Fruit fly (Drosophila melanogaster): ENCODE results near the gene Deaf1.

The Deaf1 gene

DNA sequence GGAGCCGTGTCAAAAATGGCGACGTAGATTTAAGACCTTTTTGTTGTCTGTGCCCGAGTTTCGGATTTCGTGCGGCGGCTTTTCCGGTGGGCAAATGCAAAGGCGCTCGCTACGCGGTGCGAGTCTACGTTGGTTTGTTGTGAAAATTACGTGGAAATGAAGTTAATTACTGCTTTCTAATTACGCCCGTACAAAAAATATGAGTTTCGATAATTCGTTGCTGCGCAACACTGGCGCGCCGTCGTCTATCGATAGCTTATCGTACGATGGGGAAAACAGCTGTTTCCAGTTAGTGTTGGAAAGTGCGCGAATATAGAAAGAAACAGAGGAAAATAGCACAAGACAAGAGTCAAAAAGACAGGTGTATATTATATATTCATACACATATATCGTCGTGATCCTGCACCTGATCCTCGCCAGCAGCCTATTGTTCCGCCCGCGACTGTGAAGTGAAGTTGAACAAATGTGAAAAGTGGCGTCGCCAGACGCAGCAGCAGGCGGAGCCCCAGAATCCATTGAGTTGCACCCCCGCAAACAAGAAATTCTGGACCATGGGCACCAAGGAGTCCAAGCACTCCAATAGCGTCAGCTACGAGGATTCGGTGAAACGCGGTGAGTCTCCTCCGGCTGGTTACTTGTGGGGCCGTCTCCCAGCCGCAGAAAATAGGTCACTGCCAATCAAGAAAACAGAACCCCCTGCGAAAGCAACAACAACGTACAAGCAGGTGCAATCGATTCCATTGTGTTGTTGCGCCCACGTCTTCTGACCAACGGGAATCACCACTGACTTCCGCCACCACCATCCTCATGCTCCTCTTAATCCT is 53.1 kb downstream of the Deaf1 start, which contains the start of the genes Rab8 and Usp32:
Rab8 (minus strand) TSS at position 236 of the 824 bp plus-strand sequence.
Usp32 (plus strand) TSS at position 297 of the 824 bp plus-strand sequence.
- TF ChIP-seq Jra (GFP tag; optimal IDR thresholded peaks at IDR 0.05): peak; percentile 85
- TF ChIP-seq foxo (GFP tag; optimal IDR thresholded peaks at IDR 0.05): peak; percentile 61 to 78
- no peak for TF ChIP-seq Dif (GFP tag; optimal IDR thresholded peaks at IDR 0.05; ENCODE audit: partially characterized antibody)
- no peak for TF ChIP-seq Dfd (GFP tag; optimal IDR thresholded peaks at IDR 0.05)
- TF ChIP-seq usp (GFP tag; optimal IDR thresholded peaks at IDR 0.05): no peak
- TF ChIP-seq psq (GFP tag; optimal IDR thresholded peaks at IDR 0.05): peak; percentile 90
- peak; percentile 40 for TF ChIP-seq CG32264 (GFP tag; optimal IDR thresholded peaks at IDR 0.05)
- TF ChIP-seq Myc (optimal IDR thresholded peaks at IDR 0.05): no peak
- no peak for TF ChIP-seq pan (optimal IDR thresholded peaks at IDR 0.05)
- peak; percentile 43 for TF ChIP-seq GATAd (GFP tag; optimal IDR thresholded peaks at IDR 0.05)
- TF ChIP-seq Hnf4 (GFP tag; optimal IDR thresholded peaks at IDR 0.05): peak; percentile 88
- TF ChIP-seq br (GFP tag; optimal IDR thresholded peaks at IDR 0.05): peak; percentile 76
- TF ChIP-seq HLH106 (tag; optimal IDR thresholded peaks at IDR 0.05): peak; percentile 69
- no peak for TF ChIP-seq Abd-B (GFP tag; optimal IDR thresholded peaks at IDR 0.05)
- TF ChIP-seq CrebA (GFP tag; optimal IDR thresholded peaks at IDR 0.05; ENCODE audit: borderline replicate concordance): no peak
- peak; percentile 78 for TF ChIP-seq Vsx2 (GFP tag; optimal IDR thresholded peaks at IDR 0.05; ENCODE audit: partially characterized antibody)
- TF ChIP-seq ey (GFP tag; optimal IDR thresholded peaks at IDR 0.05): peak; percentile 52
- no peak for TF ChIP-seq Mio (GFP tag; optimal IDR thresholded peaks at IDR 0.05)
- no peak for TF ChIP-seq dsf (GFP tag; optimal IDR thresholded peaks at IDR 0.05; ENCODE audit: borderline replicate concordance)
- no peak for TF ChIP-seq brk (GFP tag; optimal IDR thresholded peaks at IDR 0.05)
- TF ChIP-seq CG9705 (GFP tag; optimal IDR thresholded peaks at IDR 0.05): peak; percentile 70
- peak; percentile 7 for TF ChIP-seq Rel (GFP tag; optimal IDR thresholded peaks at IDR 0.05)
- peak; percentile 83 for TF ChIP-seq Rel (tag; optimal IDR thresholded peaks at IDR 0.05)
- peak; percentile 82 for TF ChIP-seq rgr (GFP tag; optimal IDR thresholded peaks at IDR 0.05)
- TF ChIP-seq sage (GFP tag; optimal IDR thresholded peaks at IDR 0.05): no peak
- no peak for TF ChIP-seq N (GFP tag; optimal IDR thresholded peaks at IDR 0.05)
- TF ChIP-seq tai (GFP tag; optimal IDR thresholded peaks at IDR 0.05): no peak
- TF ChIP-seq dl (GFP tag; optimal IDR thresholded peaks at IDR 0.05; ENCODE audit: insufficient read depth in 1 of 2, partially characterized antibody in 2 of 2): no peak
- no peak for TF ChIP-seq Hr78 (GFP tag; optimal IDR thresholded peaks at IDR 0.05)
- peak; percentile 42 for TF ChIP-seq woc (GFP tag; optimal IDR thresholded peaks at IDR 0.05)
- no peak for TF ChIP-seq jim (GFP tag; optimal IDR thresholded peaks at IDR 0.05)
- TF ChIP-seq Sp1 (GFP tag; optimal IDR thresholded peaks at IDR 0.05): peak; percentile 78
- peak; percentile 40 for TF ChIP-seq dmrt93B (GFP tag; optimal IDR thresholded peaks at IDR 0.05)
- TF ChIP-seq h (GFP tag; optimal IDR thresholded peaks at IDR 0.05): peak; percentile 85
- peak; percentile 73 for TF ChIP-seq OdsH (GFP tag; optimal IDR thresholded peaks at IDR 0.05)
- peak; percentile 80 for TF ChIP-seq fru (GFP tag; optimal IDR thresholded peaks at IDR 0.05)
- TF ChIP-seq lola (GFP tag; optimal IDR thresholded peaks at IDR 0.05): no peak
- TF ChIP-seq Hr83 (GFP tag; optimal IDR thresholded peaks at IDR 0.05; ENCODE audit: poor library complexity, severe bottlenecking): peak; percentile 80
- peak; percentile 1 for TF ChIP-seq sv (GFP tag; optimal IDR thresholded peaks at IDR 0.05)

DNA sequence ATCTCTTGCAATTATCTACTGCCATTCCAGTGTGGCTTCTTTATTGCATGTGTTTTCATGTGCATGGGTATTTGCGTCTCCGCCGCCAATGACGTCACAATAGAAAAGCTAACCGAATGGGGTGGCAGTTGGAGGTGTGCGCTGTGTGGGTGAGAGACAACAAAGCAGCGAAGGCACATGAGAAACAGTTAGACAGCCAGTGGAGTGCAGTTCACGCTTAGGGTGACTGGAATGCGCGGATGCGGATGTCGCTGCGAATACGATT is 53.6 kb downstream of the Deaf1 start:
- no peak for TF ChIP-seq tai (GFP tag; optimal IDR thresholded peaks at IDR 0.05)
- no peak for TF ChIP-seq jim (GFP tag; optimal IDR thresholded peaks at IDR 0.05)
- TF ChIP-seq Rel (GFP tag; optimal IDR thresholded peaks at IDR 0.05): no peak
- peak; percentile 15 for TF ChIP-seq Rel (tag; optimal IDR thresholded peaks at IDR 0.05)
- no peak for TF ChIP-seq Mio (GFP tag; optimal IDR thresholded peaks at IDR 0.05)
- TF ChIP-seq CG32264 (GFP tag; optimal IDR thresholded peaks at IDR 0.05): no peak
- TF ChIP-seq h (GFP tag; optimal IDR thresholded peaks at IDR 0.05): no peak
- no peak for TF ChIP-seq fru (GFP tag; optimal IDR thresholded peaks at IDR 0.05)
- no peak for TF ChIP-seq Hr78 (GFP tag; optimal IDR thresholded peaks at IDR 0.05)
